Worm (Caenorhabditis elegans) whole organism, early embryonic: ENCODE results near the gene gst-9.

Experiments
- B0310.2 ChIP-seq: sonication (generic microtip); optimal IDR thresholded peaks from 2 replicates; lab custom pipeline; 2016; ENCODE audit warnings: mild to moderate bottlenecking, missing genetic modification characterization, missing compliant biosample characterization
- F13C5.2 ChIP-seq: sonication (generic microtip); optimal IDR thresholded peaks from 2 replicates; lab custom pipeline; 2017; ENCODE audit warnings: mild to moderate bottlenecking, missing genetic modification characterization, inconsistent platforms, missing compliant biosample characterization
- aly-1 ChIP-seq: sonication (generic microtip); optimal IDR thresholded peaks from 2 replicates; lab custom pipeline; 2016; ENCODE audit warnings: missing genetic modification characterization, missing compliant biosample characterization
- ama-1 ChIP-seq: fragments of 150-350 bp; optimal IDR thresholded peaks from 2 replicates; lab custom pipeline; 2014
- ceh-13 ChIP-seq: fragments of 200-800 bp; sonication (Bioruptor generic); optimal IDR thresholded peaks from 2 replicates; lab custom pipeline; 2018; ENCODE audit warnings: mild to moderate bottlenecking, missing genetic modification characterization, missing compliant biosample characterization
- flt-1 ChIP-seq: fragments of 200-800 bp; sonication (Bioruptor generic); IDR thresholded peaks from 2 replicates; pipeline ENCODE4 v1.3.6; 2022; ENCODE audit warnings: missing genetic modification characterization, missing compliant biosample characterization
- scrt-1 ChIP-seq: fragments of 200-800 bp; sonication (Bioruptor generic); IDR thresholded peaks from 2 replicates; pipeline ENCODE4 v1.3.6; 2022; ENCODE audit warnings: missing genetic modification characterization, missing compliant biosample characterization
- tbx-11 ChIP-seq: fragments of 200-800 bp; sonication (Bioruptor generic); IDR thresholded peaks from 2 replicates; pipeline ENCODE4 v1.3.6; 2022; ENCODE audit warnings: missing genetic modification characterization, missing compliant biosample characterization
- tbx-37 ChIP-seq: fragments of 200-800 bp; sonication (Bioruptor generic); conservative IDR thresholded peaks from 2 replicates; pipeline ENCODE4 v1.3.6; 2022; ENCODE audit warnings: missing genetic modification reagents, missing genetic modification characterization, missing compliant biosample characterization

- TF ChIP-seq scrt-1 (GFP tag; lab: Robert Waterston, UW) (no peak), F13C5.2 (tag; lab: Kevin White, UChicago) (no peak), ama-1 (lab: Kevin White, UChicago) (no peak), tbx-11 (GFP tag; lab: Robert Waterston, UW) (no peak), tbx-37 (GFP tag; lab: Robert Waterston, UW) (no peak), ceh-13 (GFP tag; lab: Kevin White, UChicago) (no peak), B0310.2 (tag; lab: Kevin White, UChicago) (no peak), flt-1 (no peak), aly-1 (tag; lab: Kevin White, UChicago) (no peak)
Observed at ce11 chrII:4874335-4874861, 17.0 kb upstream of the gst-9 start, which contains the start of gene F11G11.15.
